Worm (Caenorhabditis elegans): ENCODE measurements around the gene Y53F4A.2.

Y53F4A.2 gene

ce11 chrII:14838596-14839215, 38.2 kb downstream of the Y53F4A.2 start (continued):
- TF ChIP-seq F13H6.1 (tag; optimal IDR thresholded peaks at IDR 0.05) (no peak), nhr-23 (tag; optimal IDR thresholded peaks at IDR 0.05) (no peak), ZK546.5 (tag; optimal IDR thresholded peaks at IDR 0.05) (no peak), lsy-2 (tag; optimal IDR thresholded peaks at IDR 0.05) (no peak), lin-39 (tag; optimal IDR thresholded peaks at IDR 0.05) (no peak), gmeb-1 (tag; optimal IDR thresholded peaks at IDR 0.05) (no peak), ztf-11 (tag; optimal IDR thresholded peaks at IDR 0.05) (no peak), ztf-1 (GFP tag; conservative IDR thresholded peaks at IDR 0.05) (no peak)

ce11 chrII:14832055-14832454, 44.9 kb downstream of the Y53F4A.2 start:
- TF ChIP-seq lin-39 (tag; optimal IDR thresholded peaks at IDR 0.05): no peak
- no peak for TF ChIP-seq nhr-23 (tag; optimal IDR thresholded peaks at IDR 0.05)
- TF ChIP-seq nhr-6 (tag; optimal IDR thresholded peaks at IDR 0.05): no peak
- TF ChIP-seq ama-1 (optimal IDR thresholded peaks at IDR 0.05): no peak
- TF ChIP-seq C34F6.9 (tag; optimal IDR thresholded peaks at IDR 0.05): no peak
- TF ChIP-seq sem-4 (tag; optimal IDR thresholded peaks at IDR 0.05): no peak
- TF ChIP-seq lsy-2 (tag; optimal IDR thresholded peaks at IDR 0.05): no peak
- no peak for TF ChIP-seq sma-9 (GFP tag; optimal IDR thresholded peaks at IDR 0.05)
- TF ChIP-seq sma-9 (tag; optimal IDR thresholded peaks at IDR 0.05): no peak

Data from whole organism, L2 larva.